Worm (Caenorhabditis elegans) whole organism, early embryonic: ENCODE data around the gene Y45F10B.59.

Experiments used
- aly-1 ChIP-seq: sonication (generic microtip); optimal IDR thresholded peaks from 2 replicates; lab custom pipeline; 2016; ENCODE audit warnings: missing genetic modification characterization, missing compliant biosample characterization
- ama-1 ChIP-seq: fragments of 150-350 bp; optimal IDR thresholded peaks from 2 replicates; lab custom pipeline; 2014
- flt-1 ChIP-seq: fragments of 200-800 bp; sonication (Bioruptor generic); IDR thresholded peaks from 2 replicates; pipeline ENCODE4 v1.3.6; 2022; ENCODE audit warnings: missing genetic modification characterization, missing compliant biosample characterization
- pes-1 ChIP-seq: fragments of 200-800 bp; sonication (Bioruptor generic); IDR thresholded peaks from 2 replicates; pipeline ENCODE4 v1.3.6; 2022; ENCODE audit warnings: missing genetic modification reagents, missing genetic modification characterization, missing compliant biosample characterization
- scrt-1 ChIP-seq: fragments of 200-800 bp; sonication (Bioruptor generic); IDR thresholded peaks from 2 replicates; pipeline ENCODE4 v1.3.6; 2022; ENCODE audit warnings: missing genetic modification characterization, missing compliant biosample characterization
- sea-1 ChIP-seq: fragments of 200-800 bp; sonication (Bioruptor generic); conservative IDR thresholded peaks from 2 replicates; pipeline ENCODE4 v1.3.6; 2022; ENCODE audit warnings: missing genetic modification characterization, missing compliant biosample characterization
- tbx-11 ChIP-seq: fragments of 200-800 bp; sonication (Bioruptor generic); IDR thresholded peaks from 2 replicates; pipeline ENCODE4 v1.3.6; 2022; ENCODE audit warnings: missing genetic modification characterization, missing compliant biosample characterization

DNA sequence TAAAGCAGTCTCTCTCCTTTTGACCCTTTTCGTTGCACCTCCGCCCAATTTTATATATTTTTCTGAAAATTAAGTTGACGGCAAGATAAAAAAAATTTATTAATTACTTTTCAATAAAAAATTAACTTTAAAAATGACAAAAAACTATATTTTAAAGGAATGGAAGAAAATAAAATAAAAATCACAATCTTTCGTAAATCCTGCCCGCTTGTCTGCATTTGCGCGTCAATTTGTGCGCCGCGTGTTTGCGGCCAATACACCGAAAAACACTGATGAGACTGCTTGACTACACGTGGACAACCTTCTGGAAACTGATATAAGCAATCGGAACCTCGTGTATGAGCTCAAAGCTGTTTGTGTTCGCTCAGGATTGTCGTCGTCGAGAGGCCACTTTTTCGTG is 34.6 kb downstream of the Y45F10B.59 start, which contains the start of gene C08F11.7:
- TF ChIP-seq ama-1 (lab: Kevin White, UChicago) (no peak), pes-1 (no peak), tbx-11 (GFP tag; lab: Robert Waterston, UW) (no peak), aly-1 (tag; lab: Kevin White, UChicago) (no peak), scrt-1 (GFP tag; lab: Robert Waterston, UW) (no peak), sea-1 (GFP tag; lab: Robert Waterston, UW) (no peak), flt-1 (GFP tag; lab: Robert Waterston, UW) (no peak)
